Worm (Caenorhabditis elegans) whole organism, mixed stage, embryonic: Measurements from ENCODE around the gene mboa-4.

Experiments
- M03D4.4 ChIP-seq: sonication (generic microtip); optimal IDR thresholded peaks from 2 replicates; lab custom pipeline; 2017; ENCODE audit warnings: mild to moderate bottlenecking, missing genetic modification characterization, missing compliant biosample characterization
- bed-3 ChIP-seq: fragments of 200-800 bp; sonication (Bioruptor generic); optimal IDR thresholded peaks from 3 replicates; lab custom pipeline; 2018; ENCODE audit warnings: mild to moderate bottlenecking, missing genetic modification characterization, moderate library complexity, missing compliant biosample characterization
- blmp-1 ChIP-seq: fragments of 150-350 bp; optimal IDR thresholded peaks from 2 replicates; lab custom pipeline; 2014; ENCODE audit warnings: missing biosample characterization, missing genetic modification characterization
- ceh-39 ChIP-seq: fragments of 150-350 bp; optimal IDR thresholded peaks from 2 replicates; lab custom pipeline; 2014; ENCODE audit warnings: missing biosample characterization, missing genetic modification characterization
- ceh-83 ChIP-seq: fragments of 200-800 bp; sonication (Bioruptor generic); optimal IDR thresholded peaks from 2 replicates; lab custom pipeline; 2018; ENCODE audit warnings: mild to moderate bottlenecking, missing genetic modification characterization, missing compliant biosample characterization
- ces-1 ChIP-seq: fragments of 150-350 bp; optimal IDR thresholded peaks from 2 replicates; lab custom pipeline; 2014; ENCODE audit warnings: missing biosample characterization, missing genetic modification reagents, missing genetic modification characterization
- cnd-1 ChIP-seq: fragments of 200-800 bp; sonication (Bioruptor generic); optimal IDR thresholded peaks from 2 replicates; lab custom pipeline; 2018; ENCODE audit warnings: mild to moderate bottlenecking, missing genetic modification characterization, missing compliant biosample characterization
- drap-1 ChIP-seq: fragments of 200-800 bp; sonication (Bioruptor generic); optimal IDR thresholded peaks from 3 replicates; lab custom pipeline; 2018; ENCODE audit warnings: mild to moderate bottlenecking, missing genetic modification characterization, missing compliant biosample characterization
- elt-1 ChIP-seq: sonication (generic microtip); optimal IDR thresholded peaks from 2 replicates; lab custom pipeline; 2017; ENCODE audit warnings: missing genetic modification characterization, mild to moderate bottlenecking, missing compliant biosample characterization, antibody characterized with exemption, moderate library complexity, borderline replicate concordance; ENCODE audit not compliant: insufficient read depth
- elt-3 ChIP-seq: fragments of 150-350 bp; optimal IDR thresholded peaks from 2 replicates; lab custom pipeline; 2014; ENCODE audit warnings: missing biosample characterization, missing genetic modification characterization
- flh-1 ChIP-seq: fragments of 200-800 bp; sonication (Bioruptor generic); optimal IDR thresholded peaks from 2 replicates; lab custom pipeline; 2018; ENCODE audit warnings: mild to moderate bottlenecking, missing genetic modification characterization, moderate library complexity, missing compliant biosample characterization
- hlh-1 ChIP-seq: fragments of 150-350 bp; optimal IDR thresholded peaks from 2 replicates; lab custom pipeline; 2014; ENCODE audit warnings: missing biosample characterization, missing genetic modification reagents, missing genetic modification characterization
- lin-13 ChIP-seq: fragments of 150-350 bp; optimal IDR thresholded peaks from 2 replicates; lab custom pipeline; 2014; ENCODE audit warnings: missing biosample characterization, missing genetic modification characterization
- lin-32 ChIP-seq: fragments of 200-800 bp; sonication (Bioruptor generic); optimal IDR thresholded peaks from 2 replicates; lab custom pipeline; 2018; ENCODE audit warnings: mild to moderate bottlenecking, missing genetic modification characterization, missing compliant biosample characterization
- lsy-2 ChIP-seq: fragments of 150-350 bp; optimal IDR thresholded peaks from 2 replicates; lab custom pipeline; 2014; ENCODE audit warnings: missing biosample characterization, missing genetic modification characterization
- mab-5 ChIP-seq: fragments of 150-350 bp; optimal IDR thresholded peaks from 2 replicates; lab custom pipeline; 2014; ENCODE audit warnings: missing biosample characterization, missing genetic modification characterization
- mep-1 ChIP-seq: fragments of 150-350 bp; optimal IDR thresholded peaks from 2 replicates; lab custom pipeline; 2017; ENCODE audit warnings: missing biosample characterization, missing genetic modification reagents, missing genetic modification characterization, inconsistent platforms
- mls-2 ChIP-seq: sonication (generic microtip); optimal IDR thresholded peaks from 2 replicates; lab custom pipeline; 2016; ENCODE audit warnings: mild to moderate bottlenecking, missing genetic modification characterization, moderate library complexity, missing compliant biosample characterization
- nhr-12 ChIP-seq: fragments of 150-350 bp; optimal IDR thresholded peaks from 2 replicates; lab custom pipeline; 2014; ENCODE audit warnings: missing biosample characterization, missing genetic modification characterization
- nhr-2 ChIP-seq: fragments of 150-350 bp; optimal IDR thresholded peaks from 2 replicates; lab custom pipeline; 2014; ENCODE audit warnings: missing biosample characterization, missing genetic modification characterization
- nhr-237 ChIP-seq: fragments of 150-350 bp; optimal IDR thresholded peaks from 2 replicates; lab custom pipeline; 2014; ENCODE audit warnings: missing biosample characterization, missing genetic modification characterization
- nhr-28 ChIP-seq: fragments of 150-350 bp; optimal IDR thresholded peaks from 2 replicates; lab custom pipeline; 2014; ENCODE audit warnings: missing biosample characterization, missing genetic modification characterization
- nhr-76 ChIP-seq: sonication (generic microtip); optimal IDR thresholded peaks from 2 replicates; lab custom pipeline; 2017; ENCODE audit warnings: missing biosample characterization, missing genetic modification characterization
- pha-4 ChIP-seq: fragments of 150-350 bp; optimal IDR thresholded peaks from 2 replicates; lab custom pipeline; 2018; ENCODE audit warnings: missing biosample characterization, missing genetic modification reagents, missing genetic modification characterization
- sem-2 ChIP-seq: fragments of 200-800 bp; sonication (Bioruptor generic); optimal IDR thresholded peaks from 2 replicates; lab custom pipeline; 2018; ENCODE audit warnings: mild to moderate bottlenecking, missing genetic modification characterization, missing compliant biosample characterization
- snpc-4 ChIP-seq: fragments of 150-350 bp; optimal IDR thresholded peaks from 2 replicates; lab custom pipeline; 2014; ENCODE audit warnings: missing biosample characterization, missing genetic modification characterization
- sptf-1 ChIP-seq: sonication (generic microtip); optimal IDR thresholded peaks from 2 replicates; lab custom pipeline; 2017; ENCODE audit warnings: mild to moderate bottlenecking, missing genetic modification characterization, moderate library complexity, missing compliant biosample characterization
- tbx-8 ChIP-seq: fragments of 200-800 bp; sonication (Bioruptor generic); optimal IDR thresholded peaks from 2 replicates; lab custom pipeline; 2018; ENCODE audit warnings: mild to moderate bottlenecking, missing genetic modification characterization, moderate library complexity, missing compliant biosample characterization
- unc-62 ChIP-seq: fragments of 150-350 bp; optimal IDR thresholded peaks from 2 replicates; lab custom pipeline; 2014; ENCODE audit warnings: missing biosample characterization, missing genetic modification reagents, missing genetic modification characterization
- zip-8 ChIP-seq: fragments of 150-350 bp; optimal IDR thresholded peaks from 2 replicates; lab custom pipeline; 2014; ENCODE audit warnings: missing biosample characterization, missing genetic modification characterization
- ztf-11 ChIP-seq: fragments of 150-350 bp; optimal IDR thresholded peaks from 2 replicates; lab custom pipeline; 2014; ENCODE audit warnings: missing biosample characterization, missing genetic modification characterization

mboa-4 gene

DNA sequence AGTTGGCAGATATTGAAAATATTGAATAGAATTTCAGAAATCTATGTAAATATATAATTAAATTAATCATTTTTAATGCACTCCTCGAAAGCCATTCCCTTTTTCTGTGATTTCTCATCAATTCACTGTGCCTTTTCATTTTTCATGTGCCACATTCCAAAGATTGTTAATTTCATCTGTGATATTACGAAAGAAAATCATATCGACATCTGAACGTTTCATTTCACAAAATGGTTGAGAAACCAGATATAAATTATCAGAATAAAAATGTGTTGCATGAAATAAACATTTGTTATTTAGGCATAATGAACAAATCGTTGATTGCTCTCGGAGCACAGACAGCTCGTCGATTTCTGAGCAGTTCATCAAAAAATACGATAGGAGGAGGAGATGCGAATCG, 24.2 kb upstream of the mboa-4 start, which contains the start of gene nuaf-3:
Gene nuaf-3, plus strand, starts transcription at position 301 of the 400 bp plus-strand sequence.
- no peak for TF ChIP-seq drap-1 (GFP tag; lab: Kevin White, UChicago)
- no peak for TF ChIP-seq zip-8 (tag; lab: Kevin White, UChicago)
- no peak for TF ChIP-seq unc-62
- no peak for TF ChIP-seq nhr-12 (tag; lab: Kevin White, UChicago)
- TF ChIP-seq lin-13 (tag; lab: Kevin White, UChicago) = no peak
- no peak for TF ChIP-seq sptf-1 (tag; lab: Kevin White, UChicago)
- no peak for TF ChIP-seq ces-1
- no peak for TF ChIP-seq blmp-1 (tag; lab: Kevin White, UChicago)
- no peak for TF ChIP-seq mab-5 (tag; lab: Kevin White, UChicago)
- TF ChIP-seq ztf-11 (tag; lab: Kevin White, UChicago) = no peak
- TF ChIP-seq elt-3 (tag; lab: Kevin White, UChicago) = no peak
- TF ChIP-seq nhr-28 (tag; lab: Kevin White, UChicago) = no peak
- no peak for TF ChIP-seq snpc-4 (tag; lab: Kevin White, UChicago)
- no peak for TF ChIP-seq ceh-83
- TF ChIP-seq, all 35 proteins: peak for 0

DNA sequence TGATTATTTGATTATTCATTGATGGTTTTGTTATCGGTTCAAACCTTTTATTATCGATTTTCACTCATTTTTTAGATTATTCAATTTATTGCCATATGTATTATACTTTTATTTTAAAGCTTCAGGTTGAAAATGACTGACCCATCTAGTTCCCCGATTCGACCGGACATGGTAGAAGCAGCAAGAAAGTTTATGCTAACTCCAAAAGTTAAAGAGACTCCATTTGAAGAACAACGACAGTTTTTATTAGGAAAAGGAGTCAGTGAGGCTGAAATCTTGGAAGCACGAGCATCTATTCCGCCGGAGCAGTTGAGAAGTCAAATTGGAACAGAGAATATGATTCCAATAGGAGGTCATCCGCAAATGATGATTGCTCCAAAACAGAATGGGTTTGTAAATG, 23.2 kb upstream of the mboa-4 start, which contains the start of gene prx-14:
Gene prx-14, plus strand, starts transcription at position 120 of the 400 bp plus-strand sequence.
- TF ChIP-seq cnd-1 (tag; lab: Kevin White, UChicago) (no peak), flh-1 (GFP tag; lab: Kevin White, UChicago) (no peak), hlh-1 (tag; lab: Kevin White, UChicago) (no peak), nhr-28 (tag; lab: Kevin White, UChicago) (no peak), mls-2 (tag; lab: Kevin White, UChicago) (no peak), nhr-237 (tag; lab: Kevin White, UChicago) (no peak), elt-1 (no peak), lin-13 (tag; lab: Kevin White, UChicago) (no peak), drap-1 (GFP tag; lab: Kevin White, UChicago) (no peak), ceh-83 (no peak), lsy-2 (tag; lab: Kevin White, UChicago) (no peak), tbx-8 (GFP tag; lab: Kevin White, UChicago) (no peak), nhr-76 (tag; lab: Kevin White, UChicago) (no peak), nhr-2 (tag; lab: Kevin White, UChicago) (no peak), ceh-39 (tag; lab: Kevin White, UChicago) (no peak)

DNA sequence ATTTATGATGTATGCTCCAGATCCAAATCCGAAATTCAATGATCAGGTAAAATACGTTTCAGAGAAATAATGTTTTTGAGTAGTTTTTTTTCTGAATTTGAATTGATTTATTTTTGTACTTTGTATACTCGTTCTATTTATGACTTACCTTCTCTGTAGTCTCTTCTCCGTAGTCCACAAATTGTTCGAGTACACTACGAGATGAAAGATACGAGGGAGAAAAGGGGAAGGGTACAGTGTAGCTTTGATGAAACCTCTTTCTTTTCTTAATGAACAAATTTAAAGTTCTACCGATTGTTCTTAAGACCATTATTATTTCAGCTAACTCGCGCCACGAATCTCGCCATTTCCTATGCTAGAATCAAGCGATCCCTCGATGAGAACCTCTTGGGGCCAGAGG, 20.3 kb upstream of the mboa-4 start:
- no peak for TF ChIP-seq elt-1
- no peak for TF ChIP-seq zip-8 (tag; lab: Kevin White, UChicago)
- no peak for TF ChIP-seq ces-1
- no peak for TF ChIP-seq ztf-11 (tag; lab: Kevin White, UChicago)
- no peak for TF ChIP-seq mab-5 (tag; lab: Kevin White, UChicago)
- no peak for TF ChIP-seq snpc-4 (tag; lab: Kevin White, UChicago)
- no peak for TF ChIP-seq lin-32 (GFP tag; lab: Kevin White, UChicago)
- no peak for TF ChIP-seq pha-4 (tag; lab: Kevin White, UChicago)
- no peak for TF ChIP-seq unc-62
- TF ChIP-seq mep-1 (tag; lab: Kevin White, UChicago) = no peak
- no peak for TF ChIP-seq drap-1 (GFP tag; lab: Kevin White, UChicago)
- no peak for TF ChIP-seq ceh-83
- TF ChIP-seq bed-3 = no peak
- no peak for TF ChIP-seq ceh-39 (tag; lab: Kevin White, UChicago)
- no peak for TF ChIP-seq mls-2 (tag; lab: Kevin White, UChicago)
- TF ChIP-seq lin-13 (tag; lab: Kevin White, UChicago) = no peak
- no peak for TF ChIP-seq nhr-237 (tag; lab: Kevin White, UChicago)
- TF ChIP-seq M03D4.4 (tag; lab: Kevin White, UChicago) = no peak
- TF ChIP-seq cnd-1 (tag; lab: Kevin White, UChicago) = no peak
- TF ChIP-seq sem-2 (GFP tag; lab: Kevin White, UChicago) = no peak

DNA sequence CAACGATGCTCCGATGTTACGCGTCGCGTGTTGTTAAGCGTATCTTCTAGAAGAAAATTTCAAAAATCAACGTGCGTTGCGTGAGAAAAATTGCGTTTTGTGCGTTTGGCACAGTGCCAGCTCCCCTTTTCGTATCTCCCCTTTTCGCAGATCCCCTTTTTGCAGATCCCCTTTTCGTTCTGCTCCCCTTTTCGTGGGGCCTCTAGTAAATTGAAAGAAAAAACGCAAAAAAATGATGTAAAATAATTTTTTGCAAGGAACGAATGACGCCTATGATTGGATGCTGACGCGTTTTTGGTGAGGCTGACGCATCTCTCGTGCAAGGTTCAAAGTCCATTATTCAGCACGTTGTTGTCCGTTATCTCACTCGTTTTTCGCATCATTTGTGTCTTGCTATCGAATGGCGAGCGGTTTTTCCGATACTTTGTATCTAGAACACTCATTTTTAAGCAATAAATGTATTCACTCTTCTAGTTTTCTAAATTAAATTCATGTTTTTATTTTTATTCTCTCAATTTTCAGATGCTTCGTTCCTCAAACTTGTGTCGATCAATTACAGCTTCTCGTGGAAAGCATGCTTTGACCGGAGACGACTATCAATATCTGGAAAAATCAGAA, 19.4 kb upstream of the mboa-4 start, which contains the start of gene cpt-2:
Gene cpt-2, plus strand, starts transcription at position 523 of the 618 bp plus-strand sequence.
- TF ChIP-seq elt-3 (tag; lab: Kevin White, UChicago) = peak; percentile 28
- peak; percentile 64 for TF ChIP-seq lin-13 (tag; lab: Kevin White, UChicago)
- peak; percentile 17 for TF ChIP-seq lsy-2 (tag; lab: Kevin White, UChicago)
- peak; percentile 36 for TF ChIP-seq ces-1
- TF ChIP-seq mep-1 (tag; lab: Kevin White, UChicago) = peak; percentile 4
- peak; percentile 36 for TF ChIP-seq unc-62
- TF ChIP-seq pha-4 (tag; lab: Kevin White, UChicago) = peak; percentile 25
- peak; percentile 17 for TF ChIP-seq nhr-237 (tag; lab: Kevin White, UChicago)
